Worm (Caenorhabditis elegans) whole organism, mixed stage, embryonic: Measurements from ENCODE around the gene F44B9.10.

ENCODE experiments used
- hlh-1 ChIP-seq: fragments of 150-350 bp; optimal IDR thresholded peaks from 2 replicates; lab custom pipeline; 2014; ENCODE audit warnings: missing biosample characterization, missing genetic modification reagents, missing genetic modification characterization
- pha-4 ChIP-seq: fragments of 150-350 bp; optimal IDR thresholded peaks from 2 replicates; lab custom pipeline; 2018; ENCODE audit warnings: missing biosample characterization, missing genetic modification reagents, missing genetic modification characterization
- unc-62 ChIP-seq: fragments of 150-350 bp; optimal IDR thresholded peaks from 2 replicates; lab custom pipeline; 2014; ENCODE audit warnings: missing biosample characterization, missing genetic modification reagents, missing genetic modification characterization

ce11 chrIII:8077180-8077579 lies 43.7 kb upstream of the F44B9.10 start:
- TF ChIP-seq hlh-1 (tag; lab: Kevin White, UChicago): no peak
- no peak for TF ChIP-seq pha-4 (tag; lab: Kevin White, UChicago)
- no peak for TF ChIP-seq unc-62 (GFP tag; lab: Kevin White, UChicago)
